Fruit fly (Drosophila melanogaster) whole organism, prepupa: ENCODE data around the gene TH1.

Experiments used
- Blimp-1 ChIP-seq: fragments of 200-800 bp; sonication (Bioruptor generic); optimal IDR thresholded peaks from 3 replicates; lab custom pipeline; 2017; ENCODE audit warnings: missing biosample characterization, missing genetic modification characterization, mild to moderate bottlenecking, moderate library complexity, missing genetic modification reagents
- CG11902 ChIP-seq: fragments of 200-800 bp; sonication (Bioruptor generic); optimal IDR thresholded peaks from 3 replicates; lab custom pipeline; 2016; ENCODE audit warnings: missing biosample characterization, missing genetic modification characterization
- CG4318 ChIP-seq: fragments of 200-800 bp; sonication (Bioruptor generic); optimal IDR thresholded peaks from 3 replicates; lab custom pipeline; 2017; ENCODE audit warnings: missing biosample characterization, mild to moderate bottlenecking, missing genetic modification characterization
- Ets21C ChIP-seq: fragments of 200-800 bp; sonication (Bioruptor generic); optimal IDR thresholded peaks from 3 replicates; lab custom pipeline; 2016; ENCODE audit warnings: missing biosample characterization, missing genetic modification characterization
- Hr39 ChIP-seq: fragments of 200-800 bp; sonication (Bioruptor generic); optimal IDR thresholded peaks from 2 replicates; lab custom pipeline; 2016; ENCODE audit warnings: missing biosample characterization, missing genetic modification characterization
- Hr4 ChIP-seq: fragments of 200-800 bp; sonication (Bioruptor generic); optimal IDR thresholded peaks from 3 replicates; lab custom pipeline; 2016; ENCODE audit warnings: missing biosample characterization, missing genetic modification characterization
- Lpt ChIP-seq: fragments of 200-800 bp; sonication (Bioruptor generic); optimal IDR thresholded peaks from 3 replicates; lab custom pipeline; 2016; ENCODE audit warnings: missing biosample characterization, missing genetic modification characterization
- Sox14 ChIP-seq: fragments of 200-800 bp; sonication (Bioruptor generic); optimal IDR thresholded peaks from 3 replicates; lab custom pipeline; 2016; ENCODE audit warnings: missing biosample characterization, missing genetic modification characterization
- eg ChIP-seq: fragments of 200-800 bp; sonication (Bioruptor generic); IDR thresholded peaks from 3 replicates; pipeline ENCODE4 v1.3.6; 2022; ENCODE audit warnings: missing biosample characterization, missing genetic modification characterization
- fkh ChIP-seq: fragments of 200-800 bp; sonication (Bioruptor generic); optimal IDR thresholded peaks from 3 replicates; lab custom pipeline; 2017; ENCODE audit warnings: missing biosample characterization, mild to moderate bottlenecking, missing genetic modification characterization, moderate library complexity

DNA sequence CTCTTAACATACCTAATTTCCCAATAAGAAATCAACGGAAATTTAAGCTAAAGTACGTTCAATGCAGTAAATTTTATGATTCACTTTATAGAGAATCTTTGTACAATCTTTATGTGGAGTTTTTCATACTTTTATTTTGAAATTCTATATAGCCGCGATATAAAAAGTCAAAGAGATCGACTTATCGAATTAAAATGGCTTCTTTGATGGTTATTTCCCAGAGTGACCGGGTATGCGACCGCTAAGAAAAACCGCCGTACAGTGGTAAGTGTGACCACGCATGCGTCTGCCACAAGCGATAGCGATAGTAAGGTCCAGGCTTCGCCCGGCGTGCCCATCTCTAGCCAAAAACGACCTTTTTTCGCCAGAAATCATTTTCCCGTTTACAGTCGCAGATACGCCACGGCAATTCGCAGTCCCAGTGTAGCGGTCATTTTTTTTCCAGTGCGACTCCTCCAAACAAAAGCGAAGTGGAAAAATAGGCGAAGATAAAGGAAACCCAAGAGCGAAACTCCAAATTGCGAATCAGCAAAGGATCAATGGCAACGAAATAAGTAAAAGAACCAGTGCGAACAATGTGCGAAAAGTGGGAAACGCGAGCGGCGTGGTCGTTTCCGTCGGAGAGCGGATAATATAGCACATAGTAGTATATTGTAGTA is 31.4 kb upstream of the TH1 start, which contains the start of gene hang:
- peak; percentile 0 for TF ChIP-seq Hr39 (GFP tag; lab: Kevin White, UChicago)
- TF ChIP-seq Ets21C = no peak
- TF ChIP-seq eg (GFP tag; lab: Robert Waterston, UW) = peak; percentile 70
- no peak for TF ChIP-seq CG11902 (GFP tag; lab: Kevin White, UChicago)
- no peak for TF ChIP-seq Hr4 (GFP tag; lab: Kevin White, UChicago)
- TF ChIP-seq CG4318 (GFP tag; lab: Kevin White, UChicago) = no peak
- TF ChIP-seq Lpt (GFP tag; lab: Kevin White, UChicago) = no peak
- TF ChIP-seq Blimp-1 (GFP tag; lab: Kevin White, UChicago) = peak; percentile 58
- TF ChIP-seq Sox14 (GFP tag; lab: Kevin White, UChicago) = peak; percentile 55
- TF ChIP-seq fkh (GFP tag; lab: Kevin White, UChicago) = no peak
